Worm (Caenorhabditis elegans) whole organism, L3 larva: ENCODE data around the gene kars-1.
A peak's percentile ranks its signal among the peaks of the same experiment; 100 is the strongest.

Experiments used
- ZK546.5 ChIP-seq: sonication (generic microtip); optimal IDR thresholded peaks from 2 replicates; lab custom pipeline; 2017; ENCODE audit warnings: missing biosample characterization, missing genetic modification characterization
- aly-2 ChIP-seq: fragments of 150-350 bp; optimal IDR thresholded peaks from 2 replicates; lab custom pipeline; 2014; ENCODE audit warnings: missing biosample characterization, missing genetic modification characterization
- ama-1 ChIP-seq: fragments of 150-350 bp; optimal IDR thresholded peaks from 2 replicates; lab custom pipeline; 2018
- ceh-16 ChIP-seq: sonication (generic microtip); optimal IDR thresholded peaks from 2 replicates; lab custom pipeline; 2017; ENCODE audit warnings: missing biosample characterization, missing genetic modification characterization
- ceh-28 ChIP-seq: fragments of 150-350 bp; optimal IDR thresholded peaks from 2 replicates; lab custom pipeline; 2014; ENCODE audit warnings: missing biosample characterization, missing genetic modification reagents, missing genetic modification characterization
- ceh-9 ChIP-seq: sonication (generic microtip); optimal IDR thresholded peaks from 2 replicates; lab custom pipeline; 2018; ENCODE audit warnings: missing biosample characterization, missing genetic modification characterization
- daf-12 ChIP-seq: fragments of 150-350 bp; optimal IDR thresholded peaks from 2 replicates; lab custom pipeline; 2014; ENCODE audit warnings: missing biosample characterization, missing genetic modification reagents, missing genetic modification characterization
- egl-5 ChIP-seq: fragments of 150-350 bp; optimal IDR thresholded peaks from 2 replicates; lab custom pipeline; 2017; ENCODE audit warnings: missing biosample characterization, missing genetic modification reagents, missing genetic modification characterization, inconsistent platforms
- elt-1 ChIP-seq: fragments of 150-350 bp; optimal IDR thresholded peaks from 2 replicates; lab custom pipeline; 2014; ENCODE audit warnings: missing biosample characterization, missing genetic modification characterization
- elt-2 ChIP-seq: sonication (generic microtip); optimal IDR thresholded peaks from 2 replicates; lab custom pipeline; 2016; ENCODE audit warnings: missing genetic modification reagents, mild to moderate bottlenecking, missing genetic modification characterization, missing compliant biosample characterization
- elt-3 ChIP-seq, 3 experiments: fragments of 150-350 bp in 1 of 3; sonication (generic microtip) in 2 of 3; optimal IDR thresholded peaks; 2 replicates in 2 of 3; 4 replicates in 1 of 3; lab custom pipeline; 2014 to 2017; ENCODE audit warnings: missing biosample characterization in 3 of 3, missing genetic modification characterization in 3 of 3
- fkh-10 ChIP-seq: sonication (generic microtip); optimal IDR thresholded peaks from 2 replicates; lab custom pipeline; 2017; ENCODE audit warnings: missing biosample characterization, missing genetic modification reagents, missing genetic modification characterization
- fos-1 ChIP-seq: fragments of 150-350 bp; optimal IDR thresholded peaks from 2 replicates; lab custom pipeline; 2014; ENCODE audit warnings: missing biosample characterization, missing genetic modification characterization
- hmg-11 ChIP-seq: sonication (generic microtip); optimal IDR thresholded peaks from 2 replicates; lab custom pipeline; 2016; ENCODE audit warnings: missing genetic modification characterization, missing compliant biosample characterization
- jun-1 ChIP-seq: fragments of 150-350 bp; optimal IDR thresholded peaks from 2 replicates; lab custom pipeline; 2014; ENCODE audit warnings: missing biosample characterization, missing genetic modification reagents, missing genetic modification characterization
- lin-15B ChIP-seq: fragments of 150-350 bp; optimal IDR thresholded peaks from 2 replicates; lab custom pipeline; 2014; ENCODE audit warnings: missing biosample characterization, missing genetic modification characterization
- lsy-12 ChIP-seq: sonication (generic microtip); optimal IDR thresholded peaks from 2 replicates; lab custom pipeline; 2016; ENCODE audit warnings: mild to moderate bottlenecking, missing genetic modification characterization, missing compliant biosample characterization
- mdl-1 ChIP-seq: fragments of 150-350 bp; optimal IDR thresholded peaks from 2 replicates; lab custom pipeline; 2014; ENCODE audit warnings: missing biosample characterization, missing genetic modification characterization
- nfya-1 ChIP-seq: sonication (generic microtip); optimal IDR thresholded peaks from 2 replicates; lab custom pipeline; 2017; ENCODE audit warnings: missing genetic modification characterization, mild to moderate bottlenecking, missing compliant biosample characterization, antibody characterized with exemption, moderate library complexity; ENCODE audit not compliant: insufficient read depth
- nhr-11 ChIP-seq: fragments of 150-350 bp; optimal IDR thresholded peaks from 2 replicates; lab custom pipeline; 2014; ENCODE audit warnings: missing biosample characterization, missing genetic modification characterization
- nhr-12 ChIP-seq: fragments of 150-350 bp; optimal IDR thresholded peaks from 2 replicates; lab custom pipeline; 2014; ENCODE audit warnings: missing biosample characterization, missing genetic modification characterization
- nhr-23 ChIP-seq: fragments of 150-350 bp; optimal IDR thresholded peaks from 2 replicates; lab custom pipeline; 2014; ENCODE audit warnings: missing biosample characterization, missing genetic modification reagents, missing genetic modification characterization
- nhr-237 ChIP-seq: fragments of 150-350 bp; optimal IDR thresholded peaks from 2 replicates; lab custom pipeline; 2014; ENCODE audit warnings: missing biosample characterization, missing genetic modification characterization
- nhr-25 ChIP-seq: sonication (generic microtip); optimal IDR thresholded peaks from 2 replicates; lab custom pipeline; 2017; ENCODE audit warnings: missing biosample characterization, missing genetic modification characterization
- nhr-28 ChIP-seq: fragments of 150-350 bp; optimal IDR thresholded peaks from 2 replicates; lab custom pipeline; 2014; ENCODE audit warnings: missing biosample characterization, missing genetic modification characterization
- nhr-67 ChIP-seq: fragments of 150-350 bp; optimal IDR thresholded peaks from 2 replicates; lab custom pipeline; 2014; ENCODE audit warnings: missing biosample characterization, missing genetic modification characterization
- nhr-76 ChIP-seq: fragments of 150-350 bp; sonication (generic microtip); optimal IDR thresholded peaks from 5 replicates; lab custom pipeline; 2014; ENCODE audit warnings: missing biosample characterization, missing genetic modification characterization
- pha-4 ChIP-seq: fragments of 150-350 bp; optimal IDR thresholded peaks from 2 replicates; lab custom pipeline; 2014; ENCODE audit warnings: missing biosample characterization, missing genetic modification reagents, missing genetic modification characterization
- pqm-1 ChIP-seq: fragments of 150-350 bp; optimal IDR thresholded peaks from 2 replicates; lab custom pipeline; 2017; ENCODE audit warnings: missing biosample characterization, missing genetic modification characterization, inconsistent platforms
- sea-2 ChIP-seq: fragments of 150-350 bp; sonication (generic microtip); optimal IDR thresholded peaks from 4 replicates; lab custom pipeline; 2014; ENCODE audit warnings: missing biosample characterization, missing genetic modification reagents, missing genetic modification characterization
- skn-1 ChIP-seq: fragments of 150-350 bp; optimal IDR thresholded peaks from 2 replicates; lab custom pipeline; 2014; ENCODE audit warnings: missing biosample characterization, missing genetic modification characterization
- snpc-4 ChIP-seq: fragments of 150-350 bp; optimal IDR thresholded peaks from 2 replicates; lab custom pipeline; 2014; ENCODE audit warnings: missing biosample characterization, missing genetic modification characterization
- tbx-2 ChIP-seq: sonication (generic microtip); optimal IDR thresholded peaks from 2 replicates; lab custom pipeline; 2016; ENCODE audit warnings: mild to moderate bottlenecking, missing genetic modification characterization, missing compliant biosample characterization
- unc-39 ChIP-seq: sonication (generic microtip); optimal IDR thresholded peaks from 4 replicates; lab custom pipeline; 2017; ENCODE audit warnings: missing biosample characterization, missing genetic modification characterization
- zag-1 ChIP-seq: fragments of 150-350 bp; optimal IDR thresholded peaks from 2 replicates; lab custom pipeline; 2014; ENCODE audit warnings: missing biosample characterization, missing genetic modification characterization
- ztf-11 ChIP-seq: fragments of 150-350 bp; optimal IDR thresholded peaks from 2 replicates; lab custom pipeline; 2014; ENCODE audit warnings: missing biosample characterization, missing genetic modification characterization
- ztf-4 ChIP-seq: fragments of 150-350 bp; optimal IDR thresholded peaks from 2 replicates; lab custom pipeline; 2014; ENCODE audit warnings: missing biosample characterization, missing genetic modification characterization

The kars-1 gene

ce11 chrII:7037659-7038342 lies 34.4 kb downstream of the kars-1 start, which contains the start of gene cin-4:
Gene cin-4 (plus strand): TSS chrII:7038292.
- TF ChIP-seq nhr-67 = no peak
- TF ChIP-seq, all 47 proteins: peak for 0

DNA sequence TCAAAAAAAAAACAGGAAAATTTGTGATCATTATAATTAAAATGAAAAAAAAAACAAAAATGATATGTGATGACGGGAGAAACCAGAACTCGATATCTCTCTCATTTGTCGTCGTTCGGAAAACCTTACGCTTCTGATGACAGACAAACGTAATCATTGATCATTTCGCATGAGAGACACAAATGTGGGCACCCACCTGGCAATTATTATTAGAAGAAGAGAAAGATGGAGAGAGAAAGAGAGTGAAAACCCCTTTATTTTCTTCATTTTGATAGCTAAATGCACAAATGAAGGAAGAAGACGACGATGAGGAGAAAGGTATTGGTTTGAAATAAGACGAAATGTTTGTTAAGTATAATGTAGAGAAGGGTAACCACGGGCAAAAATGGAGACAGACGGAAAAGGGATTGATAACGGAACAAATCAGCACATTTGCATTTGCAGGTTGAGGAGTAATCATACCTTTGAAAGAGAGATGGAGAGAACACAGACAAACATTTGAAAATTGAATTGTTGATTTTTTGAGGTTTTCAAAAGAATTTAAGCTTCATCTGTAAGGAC lies 41.0 kb downstream of the kars-1 start:
- TF ChIP-seq nhr-76 (tag; lab: Kevin White, UChicago) = no peak
- no peak for TF ChIP-seq lsy-12
- peak; percentile 47 for TF ChIP-seq pha-4 (tag; lab: Kevin White, UChicago)
- peak; percentile 78 for TF ChIP-seq elt-2
- TF ChIP-seq nfya-1 = no peak
- TF ChIP-seq skn-1 = no peak
- TF ChIP-seq ama-1 (lab: Kevin White, UChicago) = no peak
- no peak for TF ChIP-seq elt-3 (tag; optimal IDR thresholded peaks at IDR 0.05; lab: Kevin White, UChicago)
- TF ChIP-seq pqm-1 (tag; lab: Kevin White, UChicago) = peak; percentile 63

ce11 chrII:7029524-7029923 lies 42.7 kb downstream of the kars-1 start:
- TF ChIP-seq ZK546.5 (tag; lab: Kevin White, UChicago) (no peak), nhr-11 (no peak), nhr-25 (tag; lab: Kevin White, UChicago) (no peak), pha-4 (tag; lab: Kevin White, UChicago) (peak; percentile 68)

- TF ChIP-seq pha-4 (tag; lab: Kevin White, UChicago) = peak; percentile 84
- no peak for TF ChIP-seq ceh-9
- TF ChIP-seq fos-1 (tag; lab: Kevin White, UChicago) = no peak
- no peak for TF ChIP-seq ztf-11 (tag; lab: Kevin White, UChicago)
- TF ChIP-seq sea-2 = no peak
- no peak for TF ChIP-seq elt-1 (tag; lab: Kevin White, UChicago)
- peak; percentile 72 for TF ChIP-seq elt-2
- peak; percentile 64 for TF ChIP-seq snpc-4 (tag; lab: Kevin White, UChicago)
- TF ChIP-seq nhr-23 (tag; lab: Kevin White, UChicago) = peak; percentile 16
- TF ChIP-seq pqm-1 (tag; lab: Kevin White, UChicago) = peak; percentile 40
- TF ChIP-seq lin-15B (tag; lab: Kevin White, UChicago) = peak; percentile 64
These were observed 47.0 kb downstream of the kars-1 start, which contains the start of gene znf-598 for ce11 chrII:7024897-7025852. Gene znf-598 (plus strand): TSS chrII:7025802.

DNA sequence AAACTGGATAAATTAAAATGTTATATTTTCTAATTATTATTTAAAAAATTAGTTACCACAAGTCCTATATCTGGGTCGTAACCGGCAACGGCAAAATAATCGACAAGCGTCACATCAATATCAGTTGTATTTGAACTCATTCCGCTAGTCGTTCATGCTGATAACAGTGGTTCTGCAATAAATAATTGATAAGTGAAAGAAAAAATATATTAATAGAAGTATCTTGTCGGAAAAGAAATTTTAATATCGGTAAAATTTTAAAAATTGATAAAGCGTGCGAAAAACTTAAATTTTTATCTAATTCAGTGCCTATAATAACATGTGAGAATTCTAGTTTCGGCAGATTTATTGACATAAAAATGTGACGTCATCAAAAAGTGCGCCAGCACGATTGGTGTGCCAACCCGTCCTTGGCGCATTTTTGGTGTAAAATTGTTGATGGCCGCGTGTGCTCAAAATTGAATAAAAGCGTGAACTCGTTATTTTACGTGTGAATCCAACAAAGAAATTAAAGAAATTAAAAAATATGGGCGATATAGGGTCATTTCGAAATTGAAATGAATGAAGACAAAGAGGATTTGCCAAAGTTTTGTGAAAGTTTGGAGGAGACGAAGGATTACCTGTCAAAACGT lies 49.7 kb downstream of the kars-1 start, which contains the start of the genes lst-6 and lst-5:
lst-6 (minus strand) TSS at position 140 of the 632 bp plus-strand sequence.
lst-5 (plus strand) TSS at position 544 of the 632 bp plus-strand sequence.
- TF ChIP-seq ztf-4 (tag; lab: Kevin White, UChicago) (no peak), daf-12 (tag; lab: Kevin White, UChicago) (no peak), ceh-16 (no peak), pqm-1 (tag; lab: Kevin White, UChicago) (peak; percentile 30), fkh-10 (GFP tag; lab: Kevin White, UChicago) (peak; percentile 57), ZK546.5 (tag; lab: Kevin White, UChicago) (no peak), pha-4 (tag; lab: Kevin White, UChicago) (peak; percentile 76), nhr-28 (tag; lab: Kevin White, UChicago) (no peak), snpc-4 (tag; lab: Kevin White, UChicago) (peak; percentile 27), hmg-11 (peak; percentile 79), nhr-67 (no peak), ceh-28 (tag; lab: Kevin White, UChicago) (peak; percentile 34), lin-15B (tag; lab: Kevin White, UChicago) (peak; percentile 72), ztf-11 (tag; lab: Kevin White, UChicago) (no peak), zag-1 (tag; lab: Kevin White, UChicago) (no peak), nhr-237 (no peak), unc-39 (tag; lab: Kevin White, UChicago) (no peak), aly-2 (no peak), elt-2 (peak; percentile 94), tbx-2 (tag; lab: Kevin White, UChicago) (no peak), nhr-12 (tag; lab: Kevin White, UChicago) (no peak), nfya-1 (peak; percentile 67), jun-1 (peak; percentile 47), egl-5 (tag; lab: Kevin White, UChicago) (no peak), mdl-1 (tag; lab: Kevin White, UChicago) (no peak)
